Fruit fly (Drosophila melanogaster) Kc167 (cell line): Measurements from ENCODE around the gene FIG4.

Experiments used
- Myc ChIP-seq: fragments of >200 bp; optimal IDR thresholded peaks from 2 replicates; lab custom pipeline; 2017; ENCODE audit warnings: missing external identifiers
- Sin3A ChIP-seq: fragments of >200 bp; optimal IDR thresholded peaks from 2 replicates; lab custom pipeline; 2018; ENCODE audit warnings: missing external identifiers
- h ChIP-seq: fragments of >200 bp; optimal IDR thresholded peaks from 3 replicates; lab custom pipeline; 2018; ENCODE audit warnings: missing external identifiers
- psq ChIP-seq: fragments of >200 bp; optimal IDR thresholded peaks from 2 replicates; lab custom pipeline; 2017; ENCODE audit warnings: missing external identifiers

DNA sequence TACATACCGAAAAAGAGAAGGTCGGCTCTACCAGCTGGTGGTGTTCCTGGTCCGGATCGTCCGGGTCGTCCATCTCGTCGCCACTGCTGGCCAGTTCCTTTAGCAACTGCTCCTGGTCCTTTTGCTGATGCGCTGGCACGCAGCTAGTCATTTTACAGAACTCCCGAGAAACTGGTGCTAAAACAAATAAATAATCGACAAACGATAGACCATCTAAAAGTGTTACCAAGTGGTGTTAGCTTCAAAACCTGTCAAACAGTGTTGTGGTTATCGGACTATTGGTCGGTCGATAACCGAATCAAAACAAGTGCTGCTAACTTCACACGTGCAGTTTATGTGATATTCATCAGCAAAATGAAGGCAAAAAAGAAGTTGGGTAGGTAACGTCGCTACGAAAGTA is 20.5 kb upstream of the FIG4 start, which contains the start of the genes morgue and Elp3:
- no peak for TF ChIP-seq h
- TF ChIP-seq Myc = no peak
- no peak for TF ChIP-seq psq (lab: Kevin White, UChicago)
- no peak for TF ChIP-seq Sin3A (lab: Kevin White, UChicago)
